Worm (Caenorhabditis elegans): Measurements from ENCODE around the gene Y39G8B.5.

DNA sequence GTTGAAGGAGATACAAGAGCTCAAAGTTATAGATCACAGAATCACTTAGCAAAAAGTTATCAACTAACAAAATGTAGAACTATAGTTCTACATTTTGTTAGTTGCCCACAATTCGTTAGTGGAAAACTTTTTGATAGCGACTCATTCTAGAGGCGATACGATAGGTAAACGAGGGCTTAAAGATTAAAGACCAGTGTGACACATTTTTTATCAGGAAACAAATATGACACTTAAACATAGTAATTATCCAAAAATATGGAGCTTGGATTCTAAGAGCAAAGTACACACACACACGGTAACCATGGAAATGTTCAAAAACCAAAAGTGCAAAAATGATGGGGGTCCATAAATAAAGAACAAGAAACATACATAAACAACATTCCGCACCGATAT is 48.2 kb upstream of the Y39G8B.5 start:
- TF ChIP-seq ceh-13 (GFP tag; optimal IDR thresholded peaks at IDR 0.05) (no peak), ama-1 (optimal IDR thresholded peaks at IDR 0.05) (no peak), scrt-1 (GFP tag; IDR thresholded peaks at IDR 0.05) (no peak), tra-4 (tag; optimal IDR thresholded peaks at IDR 0.05) (no peak), F13C5.2 (tag; optimal IDR thresholded peaks at IDR 0.05) (no peak), ceh-36 (tag; optimal IDR thresholded peaks at IDR 0.05) (no peak), pes-1 (GFP tag; IDR thresholded peaks at IDR 0.05) (no peak), ets-7 (tag; optimal IDR thresholded peaks at IDR 0.05) (no peak), hmbx-1 (tag; optimal IDR thresholded peaks at IDR 0.05) (no peak), flt-1 (GFP tag; IDR thresholded peaks at IDR 0.05) (no peak)

Data from whole organism, early embryonic.